Fruit fly (Drosophila melanogaster) Kc167 (cell line): ENCODE measurements around the gene CG1647.

Experiments
- Myc ChIP-seq: fragments of >200 bp; optimal IDR thresholded peaks from 2 replicates; lab custom pipeline; 2017; ENCODE audit warnings: missing external identifiers
- Sin3A ChIP-seq: fragments of >200 bp; optimal IDR thresholded peaks from 2 replicates; lab custom pipeline; 2018; ENCODE audit warnings: missing external identifiers
- h ChIP-seq: fragments of >200 bp; optimal IDR thresholded peaks from 3 replicates; lab custom pipeline; 2018; ENCODE audit warnings: missing external identifiers
- insv ChIP-seq: fragments of >200 bp; optimal IDR thresholded peaks from 3 replicates; lab custom pipeline; 2018; ENCODE audit warnings: missing external identifiers
- psq ChIP-seq: fragments of >200 bp; optimal IDR thresholded peaks from 2 replicates; lab custom pipeline; 2017; ENCODE audit warnings: missing external identifiers
- ttk ChIP-seq: sonication (Bioruptor generic); optimal IDR thresholded peaks from 2 replicates; lab custom pipeline; 2017; ENCODE audit warnings: missing external identifiers

CG1647 gene

DNA sequence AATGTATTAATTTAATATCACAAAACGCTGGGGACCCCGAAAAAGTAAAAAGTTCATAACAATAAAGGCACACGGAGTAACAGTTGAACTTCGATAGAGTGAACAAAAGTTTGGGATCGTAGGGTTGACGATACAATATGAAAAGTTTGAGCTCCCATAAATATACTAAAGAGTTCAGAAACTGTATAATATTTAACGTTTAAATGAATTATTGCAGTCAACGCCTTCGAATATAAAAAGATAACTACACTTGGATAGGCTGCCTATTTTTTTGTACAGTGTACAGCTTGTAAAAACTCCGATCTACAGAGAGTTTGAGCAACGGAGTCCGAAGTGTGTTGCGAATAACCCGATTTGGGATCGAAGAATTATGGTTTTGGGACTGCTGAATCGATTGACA, 10.7 kb downstream of the CG1647 start:
- TF ChIP-seq psq (lab: Kevin White, UChicago) (no peak), insv (no peak), ttk (lab: Kevin White, UChicago) (no peak), h (lab: Kevin White, UChicago) (no peak), Sin3A (lab: Kevin White, UChicago) (no peak), Myc (lab: Kevin White, UChicago) (no peak)

dm6 chr3R:28831172-28831571, 11.2 kb downstream of the CG1647 start:
- no peak for TF ChIP-seq Sin3A (lab: Kevin White, UChicago)
- no peak for TF ChIP-seq Myc (lab: Kevin White, UChicago)
- no peak for TF ChIP-seq h (lab: Kevin White, UChicago)
- TF ChIP-seq psq (lab: Kevin White, UChicago), result no peak
- TF ChIP-seq ttk (lab: Kevin White, UChicago), result no peak

DNA sequence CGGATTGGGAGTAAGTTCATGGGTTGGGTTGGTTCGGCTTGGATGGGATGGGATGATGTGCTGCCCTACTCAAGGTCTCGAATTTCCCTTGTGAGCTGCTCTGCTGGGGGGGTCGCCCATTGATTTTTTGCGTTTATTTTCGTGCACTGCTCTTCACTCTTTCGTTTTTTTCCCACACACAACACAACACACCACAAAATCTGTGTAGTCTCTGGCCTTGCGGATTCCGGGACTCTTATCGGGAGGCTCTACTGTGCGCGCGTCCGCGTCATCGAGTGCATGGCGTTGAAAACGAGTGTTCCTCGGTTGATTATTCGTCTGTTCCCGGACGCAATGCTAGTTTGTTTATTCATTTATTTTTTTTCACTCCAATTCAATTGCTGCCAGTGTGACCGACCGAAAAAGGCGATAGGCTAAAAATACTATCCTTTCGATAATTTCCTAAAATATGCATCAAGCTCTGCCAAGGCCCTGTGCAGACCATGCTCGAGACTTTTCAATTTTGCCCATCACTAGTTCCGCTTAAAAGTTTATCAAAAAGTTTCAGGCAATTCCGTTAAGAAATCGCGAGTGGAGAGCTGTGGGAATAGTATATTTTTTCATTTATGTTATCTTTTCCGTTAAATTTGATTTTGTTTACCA, 11.7 kb downstream of the CG1647 start, which contains the start of gene WASp:
WASp (minus strand) TSS at position 399 of the 642 bp plus-strand sequence.
- TF ChIP-seq h (lab: Kevin White, UChicago) (no peak), psq (lab: Kevin White, UChicago) (no peak), Myc (lab: Kevin White, UChicago) (no peak), Sin3A (lab: Kevin White, UChicago) (no peak), insv (no peak), ttk (lab: Kevin White, UChicago) (no peak)

- no peak for TF ChIP-seq Sin3A (lab: Kevin White, UChicago)
- TF ChIP-seq Myc (lab: Kevin White, UChicago), result no peak
- no peak for TF ChIP-seq h (lab: Kevin White, UChicago)
- TF ChIP-seq insv, result no peak
- TF ChIP-seq psq (lab: Kevin White, UChicago), result no peak
- no peak for TF ChIP-seq ttk (lab: Kevin White, UChicago)
These were observed 20.6 kb downstream of the CG1647 start for dm6 chr3R:28840620-28841019.

dm6 chr3R:28841968-28842367, 21.9 kb downstream of the CG1647 start:
- TF ChIP-seq Myc (lab: Kevin White, UChicago) (no peak), h (lab: Kevin White, UChicago) (no peak), psq (lab: Kevin White, UChicago) (no peak), ttk (lab: Kevin White, UChicago) (no peak), Sin3A (lab: Kevin White, UChicago) (no peak), insv (no peak)

dm6 chr3R:28842431-28842830, 22.4 kb downstream of the CG1647 start:
- TF ChIP-seq psq (lab: Kevin White, UChicago) (no peak), h (lab: Kevin White, UChicago) (no peak), Sin3A (lab: Kevin White, UChicago) (no peak), ttk (lab: Kevin White, UChicago) (no peak), insv (no peak), Myc (lab: Kevin White, UChicago) (no peak)

dm6 chr3R:28843776-28844610, 24.0 kb downstream of the CG1647 start:
- no peak for TF ChIP-seq Sin3A (lab: Kevin White, UChicago)
- no peak for TF ChIP-seq psq (lab: Kevin White, UChicago)
- no peak for TF ChIP-seq ttk (lab: Kevin White, UChicago)
- no peak for TF ChIP-seq insv
- TF ChIP-seq Myc (lab: Kevin White, UChicago), result no peak
- no peak for TF ChIP-seq h (lab: Kevin White, UChicago)

DNA sequence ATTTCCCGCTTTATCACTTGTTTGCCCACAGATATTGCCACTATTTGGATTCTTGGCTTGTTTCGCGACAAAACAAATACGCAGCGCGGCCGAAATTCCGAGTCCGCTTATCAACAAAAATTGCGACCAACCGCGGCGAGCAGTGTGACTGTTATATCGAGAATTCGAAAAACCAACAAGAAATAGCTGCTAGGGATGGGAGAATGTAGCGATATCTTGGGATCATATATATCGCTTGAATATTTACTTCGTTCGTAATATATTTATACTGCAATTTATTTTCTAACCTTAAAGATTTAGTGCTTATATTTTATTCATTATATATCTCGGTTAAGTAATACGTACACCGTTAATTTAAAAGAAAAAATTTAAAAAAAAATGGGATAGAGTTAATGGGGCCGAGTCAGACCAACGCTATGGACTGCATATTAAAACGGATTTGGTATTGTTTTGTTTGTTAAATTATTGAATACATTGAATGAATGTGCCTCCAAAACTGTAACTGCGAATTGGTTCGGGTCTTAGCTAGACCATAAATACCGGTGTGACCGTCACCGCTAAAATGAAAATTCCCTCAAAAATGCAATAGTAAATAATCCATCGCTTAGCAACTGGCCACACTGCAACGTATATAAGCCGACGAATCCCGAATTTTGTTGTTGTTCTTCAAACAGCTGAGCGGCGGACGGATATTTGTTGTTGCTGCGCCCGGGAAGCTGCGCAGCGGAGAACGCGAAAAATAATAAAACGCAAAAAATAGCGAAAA, 24.8 kb downstream of the CG1647 start, which contains the start of the genes Apc and spg:
Apc (minus strand) TSS at position 138 of the 766 bp plus-strand sequence.
spg (plus strand) TSS at position 660 of the 766 bp plus-strand sequence.
- TF ChIP-seq insv (no peak), ttk (lab: Kevin White, UChicago) (no peak), h (lab: Kevin White, UChicago) (no peak), Sin3A (lab: Kevin White, UChicago) (no peak), Myc (lab: Kevin White, UChicago) (no peak), psq (lab: Kevin White, UChicago) (no peak)

DNA sequence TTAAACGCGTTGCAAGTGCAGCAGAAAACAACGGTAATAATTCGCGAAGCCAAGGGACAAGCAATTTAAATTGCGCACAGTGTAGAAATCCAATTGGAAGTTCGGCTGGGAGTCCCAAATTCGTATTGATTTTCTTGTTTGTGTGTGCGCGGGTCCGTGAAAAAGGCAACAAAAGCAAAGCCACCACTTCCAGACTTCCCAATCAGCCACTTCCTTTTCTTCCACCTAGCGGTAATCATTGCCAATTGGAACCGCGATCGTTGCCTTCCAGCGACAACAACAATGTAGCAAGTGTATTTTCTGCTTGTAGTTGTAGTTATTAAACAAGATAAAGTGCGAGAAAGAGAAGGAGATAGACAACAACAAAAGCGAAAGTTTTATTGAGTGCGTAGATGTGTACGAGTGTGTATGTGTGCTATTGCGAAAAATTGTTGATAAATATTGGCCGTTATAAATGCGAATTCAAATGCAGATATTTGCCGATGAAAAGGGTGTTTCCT, 25.4 kb downstream of the CG1647 start:
- TF ChIP-seq h (lab: Kevin White, UChicago) (no peak), insv (no peak), ttk (lab: Kevin White, UChicago) (no peak), Myc (lab: Kevin White, UChicago) (no peak)

- TF ChIP-seq psq (lab: Kevin White, UChicago) (no peak), h (lab: Kevin White, UChicago) (no peak), Sin3A (lab: Kevin White, UChicago) (no peak), Myc (lab: Kevin White, UChicago) (no peak), ttk (lab: Kevin White, UChicago) (no peak), insv (no peak)
These were observed 26.0 kb downstream of the CG1647 start for dm6 chr3R:28845981-28846380.
